Fruit fly (Drosophila melanogaster) whole organism, embryonic: Measurements from ENCODE around the gene ps.

ENCODE experiments used
- Bdp1 ChIP-seq: fragments of 200-800 bp; sonication (Bioruptor generic); optimal IDR thresholded peaks from 3 replicates; lab custom pipeline; 2016; ENCODE audit warnings: missing biosample characterization, missing genetic modification characterization
- CG1529 ChIP-seq: fragments of 200-800 bp; sonication (Bioruptor generic); optimal IDR thresholded peaks from 3 replicates; lab custom pipeline; 2018; ENCODE audit warnings: missing biosample characterization, missing genetic modification characterization
- CG32532 ChIP-seq: fragments of 200-800 bp; sonication (Bioruptor generic); IDR thresholded peaks from 2 replicates; pipeline ENCODE4 v1.3.6; 2022; ENCODE audit warnings: missing biosample characterization, missing genetic modification characterization
- Hr39 ChIP-seq: fragments of >200 bp; optimal IDR thresholded peaks from 2 replicates; lab custom pipeline; 2017
- bcd ChIP-seq: fragments of 200-800 bp; sonication (Bioruptor generic); optimal IDR thresholded peaks from 2 replicates; lab custom pipeline; 2017; ENCODE audit warnings: missing biosample characterization, mild to moderate bottlenecking, missing genetic modification characterization
- chif ChIP-seq, 2 experiments: fragments of 200-800 bp; sonication (Bioruptor generic); optimal IDR thresholded peaks; 3 replicates each; lab custom pipeline; 2016; ENCODE audit warnings: missing biosample characterization in 2 of 2, missing genetic modification characterization in 2 of 2
- kah ChIP-seq: fragments of 200-800 bp; sonication (Bioruptor generic); optimal IDR thresholded peaks from 2 replicates; lab custom pipeline; 2018; ENCODE audit warnings: missing biosample characterization, mild to moderate bottlenecking, missing genetic modification characterization

DNA sequence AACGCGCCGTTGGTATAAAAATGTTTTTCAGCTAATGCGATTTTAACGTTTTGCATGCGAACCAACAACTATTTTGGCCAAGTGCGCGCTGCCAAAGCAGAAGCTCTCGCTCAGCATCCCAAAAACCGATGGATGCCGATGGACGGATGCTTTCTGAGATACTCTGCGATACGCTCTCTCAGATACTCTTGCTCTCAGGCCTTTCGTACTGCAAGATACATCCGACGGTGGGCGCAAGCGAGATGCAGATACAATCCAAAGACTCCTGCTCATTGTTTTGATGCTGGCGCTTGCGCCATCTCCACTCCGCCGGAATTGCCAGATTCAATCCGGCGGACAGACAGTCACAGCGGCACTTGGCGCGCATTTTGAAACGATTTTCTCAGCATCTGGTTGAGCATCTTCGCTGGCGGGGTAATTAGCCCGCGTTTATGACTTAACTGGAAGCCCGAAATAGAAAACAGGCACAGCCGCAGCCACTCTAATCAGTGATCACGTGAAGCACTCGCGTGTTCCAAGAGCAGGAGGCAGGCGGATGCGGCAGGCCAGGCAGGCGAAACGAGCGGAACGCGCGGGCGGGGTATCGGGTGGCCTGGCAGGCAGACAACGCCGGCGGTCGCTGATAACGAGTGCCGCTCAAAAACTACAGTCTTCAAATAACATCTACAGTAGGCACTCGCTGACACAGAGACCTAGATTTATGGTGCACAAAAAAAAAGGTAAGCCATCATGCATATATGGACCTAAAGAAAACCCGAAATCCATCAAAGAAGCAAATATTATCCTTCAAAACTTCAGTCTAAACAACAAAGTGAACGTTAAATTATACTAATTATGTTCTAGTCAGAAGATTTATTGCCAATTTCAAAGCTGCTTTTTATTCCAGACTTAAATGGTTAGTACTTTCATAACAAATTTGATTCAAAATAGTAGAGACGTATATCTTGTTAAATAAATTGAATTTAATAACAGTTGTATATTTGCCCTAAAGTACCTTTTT is 76.2 kb downstream of the ps start, which contains the start of gene CG16779:
- TF ChIP-seq Hr39 (lab: Kevin White, UChicago) (no peak), chif (GFP tag; optimal IDR thresholded peaks at IDR 0.05; lab: Kevin White, UChicago) (peak; percentile 9 to 22), Bdp1 (GFP tag; lab: Kevin White, UChicago) (no peak), kah (no peak), CG32532 (no peak), bcd (GFP tag; lab: Kevin White, UChicago) (peak; percentile 47), CG1529 (GFP tag; lab: Kevin White, UChicago) (no peak)
